Worm (Caenorhabditis elegans) whole organism, midembryonic: ENCODE measurements around the gene C17F4.3.

Experiments used
- T22C8.4 ChIP-seq: fragments of 200-800 bp; sonication (Bioruptor generic); IDR thresholded peaks from 2 replicates; pipeline ENCODE4 v1.3.6; 2022; ENCODE audit warnings: missing genetic modification characterization, missing compliant biosample characterization
- cog-1 ChIP-seq: sonication (generic microtip); optimal IDR thresholded peaks from 2 replicates; lab custom pipeline; 2016; ENCODE audit warnings: missing genetic modification characterization, missing compliant biosample characterization
- flt-1 ChIP-seq: fragments of 200-800 bp; sonication (Bioruptor generic); IDR thresholded peaks from 2 replicates; pipeline ENCODE4 v1.3.6; 2022; ENCODE audit warnings: missing genetic modification characterization, missing compliant biosample characterization
- klf-2 ChIP-seq: fragments of 200-800 bp; sonication (Bioruptor generic); conservative IDR thresholded peaks from 2 replicates; pipeline ENCODE4 v1.3.6; 2022; ENCODE audit warnings: missing genetic modification reagents, missing genetic modification characterization, missing compliant biosample characterization
- med-1 ChIP-seq: sonication (generic microtip); optimal IDR thresholded peaks from 2 replicates; lab custom pipeline; 2017; ENCODE audit warnings: missing genetic modification characterization, mild to moderate bottlenecking, missing compliant biosample characterization, antibody characterized with exemption, missing genetic modification reagents; ENCODE audit not compliant: insufficient read depth
- tab-1 ChIP-seq: fragments of 200-800 bp; sonication (Bioruptor generic); IDR thresholded peaks from 2 replicates; pipeline ENCODE4 v1.3.6; 2022; ENCODE audit warnings: missing genetic modification characterization, missing compliant biosample characterization
- ztf-23 ChIP-seq: fragments of 200-800 bp; sonication (Bioruptor generic); IDR thresholded peaks from 2 replicates; pipeline ENCODE4 v1.3.6; 2022; ENCODE audit warnings: missing genetic modification reagents, missing genetic modification characterization, missing compliant biosample characterization
- ztf-29 ChIP-seq: fragments of 200-800 bp; sonication (Bioruptor generic); IDR thresholded peaks from 2 replicates; pipeline ENCODE4 v1.3.6; 2022; ENCODE audit warnings: missing genetic modification reagents, missing genetic modification characterization, missing compliant biosample characterization

ce11 chrII:3203415-3203814 lies 36.9 kb upstream of the C17F4.3 start, which contains the start of gene sri-50:
- TF ChIP-seq T22C8.4 (GFP tag; lab: Robert Waterston, UW) = no peak
- no peak for TF ChIP-seq med-1 (GFP tag; lab: Kevin White, UChicago)
- no peak for TF ChIP-seq klf-2 (GFP tag; lab: Robert Waterston, UW)
- TF ChIP-seq tab-1 (GFP tag; lab: Robert Waterston, UW) = no peak
- TF ChIP-seq ztf-29 (GFP tag; lab: Robert Waterston, UW) = no peak
- no peak for TF ChIP-seq cog-1 (tag; lab: Kevin White, UChicago)
- TF ChIP-seq flt-1 (GFP tag; lab: Robert Waterston, UW) = no peak
- no peak for TF ChIP-seq ztf-23 (GFP tag; lab: Robert Waterston, UW)
